Worm (Caenorhabditis elegans) whole organism, L3 larva: ENCODE data around the gene srh-75.

Source experiments
- ama-1 ChIP-seq: fragments of 150-350 bp; optimal IDR thresholded peaks from 2 replicates; lab custom pipeline; 2018
- ceh-82 ChIP-seq: fragments of 150-350 bp; optimal IDR thresholded peaks from 2 replicates; lab custom pipeline; 2014; ENCODE audit warnings: missing biosample characterization, missing genetic modification characterization
- egl-27 ChIP-seq: sonication (generic microtip); optimal IDR thresholded peaks from 4 replicates; lab custom pipeline; 2017; ENCODE audit warnings: missing biosample characterization, missing genetic modification reagents, missing genetic modification characterization
- egl-5 ChIP-seq: fragments of 150-350 bp; optimal IDR thresholded peaks from 2 replicates; lab custom pipeline; 2017; ENCODE audit warnings: missing biosample characterization, missing genetic modification reagents, missing genetic modification characterization, inconsistent platforms
- elt-2 ChIP-seq: sonication (generic microtip); optimal IDR thresholded peaks from 2 replicates; lab custom pipeline; 2016; ENCODE audit warnings: missing genetic modification reagents, mild to moderate bottlenecking, missing genetic modification characterization, missing compliant biosample characterization
- fos-1 ChIP-seq: fragments of 150-350 bp; optimal IDR thresholded peaks from 2 replicates; lab custom pipeline; 2014; ENCODE audit warnings: missing biosample characterization, missing genetic modification characterization
- jun-1 ChIP-seq: fragments of 150-350 bp; optimal IDR thresholded peaks from 2 replicates; lab custom pipeline; 2014; ENCODE audit warnings: missing biosample characterization, missing genetic modification reagents, missing genetic modification characterization
- lsy-12 ChIP-seq: sonication (generic microtip); optimal IDR thresholded peaks from 2 replicates; lab custom pipeline; 2016; ENCODE audit warnings: mild to moderate bottlenecking, missing genetic modification characterization, missing compliant biosample characterization
- nhr-23 ChIP-seq: fragments of 150-350 bp; optimal IDR thresholded peaks from 2 replicates; lab custom pipeline; 2014; ENCODE audit warnings: missing biosample characterization, missing genetic modification reagents, missing genetic modification characterization
- pha-4 ChIP-seq: fragments of 150-350 bp; optimal IDR thresholded peaks from 2 replicates; lab custom pipeline; 2014; ENCODE audit warnings: missing biosample characterization, missing genetic modification reagents, missing genetic modification characterization
- unc-62 ChIP-seq: fragments of 150-350 bp; sonication (generic microtip); optimal IDR thresholded peaks from 4 replicates; lab custom pipeline; 2014; ENCODE audit warnings: missing biosample characterization, missing genetic modification reagents, missing genetic modification characterization
- zag-1 ChIP-seq: fragments of 150-350 bp; optimal IDR thresholded peaks from 2 replicates; lab custom pipeline; 2014; ENCODE audit warnings: missing biosample characterization, missing genetic modification characterization
- ztf-11 ChIP-seq: fragments of 150-350 bp; optimal IDR thresholded peaks from 2 replicates; lab custom pipeline; 2014; ENCODE audit warnings: missing biosample characterization, missing genetic modification characterization

DNA sequence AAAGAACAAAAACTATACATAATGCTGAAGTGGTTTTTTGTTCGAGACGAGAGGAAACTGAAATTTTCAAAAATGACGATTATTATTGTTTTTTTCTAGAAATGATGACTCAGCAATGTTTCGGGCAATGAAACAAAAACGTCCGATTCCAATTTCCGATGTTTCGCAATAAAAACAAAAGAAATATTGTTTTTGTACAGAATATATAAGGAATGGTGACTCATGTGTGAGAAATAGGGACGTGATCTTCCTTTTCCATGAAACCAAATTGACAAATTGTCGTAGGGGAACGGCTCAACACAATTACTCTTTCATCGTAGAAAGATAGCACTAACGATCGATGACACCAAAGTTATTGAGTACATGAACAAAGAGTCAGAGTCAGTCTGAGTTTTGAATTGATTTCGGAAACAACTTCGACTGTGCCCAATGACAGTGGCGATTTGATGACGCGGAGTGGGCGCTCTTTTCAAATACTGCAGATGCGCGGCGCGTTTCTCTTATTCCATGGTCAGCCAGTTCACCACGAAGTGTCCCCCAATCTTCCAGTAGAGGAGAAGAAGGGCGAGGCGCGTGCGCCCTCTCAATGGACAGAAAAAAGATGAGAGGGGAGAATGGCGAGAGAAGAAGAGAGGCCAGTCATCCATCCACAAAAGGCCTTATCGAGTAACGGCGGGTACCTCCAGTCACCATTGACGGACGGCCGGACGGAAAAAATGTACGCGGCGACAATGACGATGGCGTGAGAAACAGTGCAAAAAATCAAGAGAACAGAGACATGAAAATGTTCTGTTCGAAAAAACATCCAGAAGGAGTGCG lies 18.5 kb upstream of the srh-75 start:
- TF ChIP-seq egl-27 (no peak), jun-1 (no peak), lsy-12 (tag; lab: Kevin White, UChicago) (no peak), ama-1 (lab: Kevin White, UChicago) (peak; percentile 64), nhr-23 (tag; lab: Kevin White, UChicago) (peak; percentile 26), fos-1 (no peak), egl-5 (tag; lab: Kevin White, UChicago) (no peak), ceh-82 (tag; lab: Kevin White, UChicago) (no peak), ztf-11 (tag; lab: Kevin White, UChicago) (no peak), unc-62 (GFP tag; lab: Kevin White, UChicago) (no peak), zag-1 (tag; lab: Kevin White, UChicago) (no peak), pha-4 (tag; lab: Kevin White, UChicago) (no peak), elt-2 (tag; lab: Kevin White, UChicago) (no peak)
